Fruit fly (Drosophila melanogaster): ENCODE measurements around the gene CG14989.

DNA sequence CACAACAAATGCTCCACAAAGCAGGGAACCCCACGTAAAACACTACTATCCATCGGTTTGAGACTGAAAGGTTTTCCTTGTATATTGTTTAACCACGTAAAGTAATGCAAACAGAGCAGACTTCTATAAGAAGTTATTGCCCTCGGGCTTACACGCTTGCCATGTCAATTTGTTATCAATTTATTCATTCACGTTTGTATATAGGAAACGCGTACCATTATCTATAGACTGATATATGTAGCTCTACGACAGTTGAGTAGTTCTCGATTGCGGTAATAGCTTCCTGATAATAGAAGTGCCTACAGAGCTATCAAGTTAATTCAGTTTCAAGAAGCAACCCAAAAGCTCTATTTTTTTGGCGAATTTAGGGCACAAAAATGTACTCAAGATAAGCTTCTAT is 11.8 kb downstream of the CG14989 start:
- TF ChIP-seq Abd-B (GFP tag; optimal IDR thresholded peaks at IDR 0.05) (no peak), Dfd (GFP tag; optimal IDR thresholded peaks at IDR 0.05) (no peak), Hr83 (GFP tag; optimal IDR thresholded peaks at IDR 0.05; ENCODE audit: poor library complexity, severe bottlenecking) (no peak), HLH106 (tag; optimal IDR thresholded peaks at IDR 0.05) (no peak), h (GFP tag; optimal IDR thresholded peaks at IDR 0.05) (no peak), OdsH (GFP tag; optimal IDR thresholded peaks at IDR 0.05) (no peak), Jra (GFP tag; optimal IDR thresholded peaks at IDR 0.05) (no peak), Mio (GFP tag; optimal IDR thresholded peaks at IDR 0.05) (no peak), psq (GFP tag; optimal IDR thresholded peaks at IDR 0.05) (no peak), Vsx2 (GFP tag; optimal IDR thresholded peaks at IDR 0.05; ENCODE audit: partially characterized antibody) (no peak), CG32264 (GFP tag; optimal IDR thresholded peaks at IDR 0.05) (no peak), woc (GFP tag; optimal IDR thresholded peaks at IDR 0.05) (no peak), ey (GFP tag; optimal IDR thresholded peaks at IDR 0.05) (no peak), Myc (optimal IDR thresholded peaks at IDR 0.05) (no peak)
